Fruit fly (Drosophila melanogaster) whole organism, embryonic: ENCODE data around the gene CG8851.

Experiments used
- B-H2 ChIP-seq: fragments of 200-800 bp; sonication (Bioruptor generic); optimal IDR thresholded peaks from 2 replicates; lab custom pipeline; 2018; ENCODE audit warnings: missing biosample characterization, mild to moderate bottlenecking, missing genetic modification characterization
- BEAF-32 ChIP-seq: fragments of 200-800 bp; sonication (Bioruptor generic); optimal IDR thresholded peaks from 3 replicates; lab custom pipeline; 2017; ENCODE audit warnings: missing biosample characterization, missing genetic modification characterization, mild to moderate bottlenecking, moderate library complexity, missing genetic modification reagents
- Bteb2 ChIP-seq: fragments of 200-800 bp; sonication (Bioruptor generic); optimal IDR thresholded peaks from 2 replicates; lab custom pipeline; 2016; ENCODE audit warnings: missing biosample characterization, missing genetic modification characterization
- CG10366 ChIP-seq: fragments of 200-800 bp; sonication (Bioruptor generic); IDR thresholded peaks from 2 replicates; pipeline ENCODE4 v1.3.6; 2022; ENCODE audit warnings: missing biosample characterization, missing genetic modification characterization
- CG10431 ChIP-seq: fragments of 200-800 bp; sonication (Bioruptor generic); optimal IDR thresholded peaks from 3 replicates; lab custom pipeline; 2018; ENCODE audit warnings: missing biosample characterization, mild to moderate bottlenecking, missing genetic modification characterization
- CG13775 ChIP-seq: fragments of 200-800 bp; sonication (Bioruptor generic); optimal IDR thresholded peaks from 3 replicates; lab custom pipeline; 2017; ENCODE audit warnings: missing biosample characterization, mild to moderate bottlenecking, missing genetic modification characterization
- CG14710 ChIP-seq: fragments of 200-800 bp; sonication (Bioruptor generic); optimal IDR thresholded peaks from 3 replicates; lab custom pipeline; 2019; ENCODE audit warnings: missing biosample characterization, mild to moderate bottlenecking, missing genetic modification characterization, moderate library complexity
- CG14965 ChIP-seq: fragments of 200-800 bp; sonication (Bioruptor generic); optimal IDR thresholded peaks from 2 replicates; lab custom pipeline; 2016; ENCODE audit warnings: missing biosample characterization, missing genetic modification characterization, borderline replicate concordance
- CG17385 ChIP-seq: fragments of 200-800 bp; sonication (Bioruptor generic); optimal IDR thresholded peaks from 3 replicates; lab custom pipeline; 2018; ENCODE audit warnings: missing biosample characterization, mild to moderate bottlenecking, missing genetic modification characterization
- CG17829 ChIP-seq: fragments of 200-800 bp; optimal IDR thresholded peaks from 2 replicates; lab custom pipeline; 2019; ENCODE audit warnings: missing biosample characterization, mild to moderate bottlenecking, missing genetic modification characterization, moderate library complexity
- CG2120 ChIP-seq: fragments of 200-800 bp; sonication (Bioruptor generic); optimal IDR thresholded peaks from 3 replicates; lab custom pipeline; 2016; ENCODE audit warnings: missing biosample characterization, missing genetic modification characterization
- CG2678 ChIP-seq: fragments of 200-800 bp; sonication (Bioruptor generic); optimal IDR thresholded peaks from 3 replicates; lab custom pipeline; 2019; ENCODE audit warnings: missing biosample characterization, mild to moderate bottlenecking, missing genetic modification characterization, moderate library complexity
- CG32532 ChIP-seq: fragments of 200-800 bp; sonication (Bioruptor generic); IDR thresholded peaks from 2 replicates; pipeline ENCODE4 v1.3.6; 2022; ENCODE audit warnings: missing biosample characterization, missing genetic modification characterization
- CG34224 ChIP-seq: fragments of 200-800 bp; sonication (Bioruptor generic); IDR thresholded peaks from 3 replicates; pipeline ENCODE4 v1.3.6; 2022; ENCODE audit warnings: missing biosample characterization, missing genetic modification characterization; ENCODE audit not compliant: partially characterized antibody
- CG34376 ChIP-seq: fragments of 200-800 bp; sonication (Bioruptor generic); optimal IDR thresholded peaks from 2 replicates; lab custom pipeline; 2018; ENCODE audit warnings: missing biosample characterization, mild to moderate bottlenecking, missing genetic modification characterization
- CG4282 ChIP-seq: fragments of 200-800 bp; sonication (Bioruptor generic); optimal IDR thresholded peaks from 2 replicates; lab custom pipeline; 2016; ENCODE audit warnings: missing biosample characterization, missing genetic modification characterization
- CG4424 ChIP-seq: fragments of 200-800 bp; sonication (Bioruptor generic); optimal IDR thresholded peaks from 3 replicates; lab custom pipeline; 2016; ENCODE audit warnings: missing biosample characterization, missing genetic modification characterization
- CG4820 ChIP-seq: fragments of 200-800 bp; sonication (Bioruptor generic); optimal IDR thresholded peaks from 3 replicates; lab custom pipeline; 2016; ENCODE audit warnings: missing biosample characterization, missing genetic modification characterization
- CG5953 ChIP-seq: fragments of 200-800 bp; sonication (Bioruptor generic); IDR thresholded peaks from 2 replicates; pipeline ENCODE4 v1.3.6; 2022; ENCODE audit warnings: missing biosample characterization, missing genetic modification characterization
- CG6683 ChIP-seq: fragments of 200-800 bp; sonication (Bioruptor generic); optimal IDR thresholded peaks from 2 replicates; lab custom pipeline; 2017; ENCODE audit warnings: missing biosample characterization, mild to moderate bottlenecking, missing genetic modification characterization, missing genetic modification reagents
- CG6765 ChIP-seq: fragments of 200-800 bp; sonication (Bioruptor generic); optimal IDR thresholded peaks from 3 replicates; lab custom pipeline; 2017; ENCODE audit warnings: missing biosample characterization, mild to moderate bottlenecking, missing genetic modification characterization
- CG7357 ChIP-seq: fragments of 200-800 bp; sonication (Bioruptor generic); IDR thresholded peaks from 3 replicates; pipeline ENCODE4 v1.3.6; 2022; ENCODE audit warnings: missing biosample characterization, missing genetic modification characterization
- CG7963 ChIP-seq: fragments of 200-800 bp; sonication (Bioruptor generic); IDR thresholded peaks from 3 replicates; pipeline ENCODE4 v1.3.6; 2022; ENCODE audit warnings: missing biosample characterization, missing genetic modification characterization; ENCODE audit not compliant: partially characterized antibody
- CG8924 ChIP-seq: fragments of 200-800 bp; optimal IDR thresholded peaks from 3 replicates; lab custom pipeline; 2019; ENCODE audit warnings: missing biosample characterization, mild to moderate bottlenecking, missing genetic modification characterization, moderate library complexity
- CG9797 ChIP-seq: fragments of 200-800 bp; sonication (Bioruptor generic); optimal IDR thresholded peaks from 3 replicates; lab custom pipeline; 2018; ENCODE audit warnings: missing biosample characterization, mild to moderate bottlenecking, missing genetic modification characterization
- CG9932 ChIP-seq: fragments of 200-800 bp; sonication (Bioruptor generic); IDR thresholded peaks from 2 replicates; pipeline ENCODE4 v1.3.6; 2022; ENCODE audit warnings: missing biosample characterization, missing genetic modification characterization
- CkIIα-i1 ChIP-seq: fragments of 200-800 bp; sonication (Bioruptor generic); IDR thresholded peaks from 2 replicates; pipeline ENCODE4 v1.3.6; 2022; ENCODE audit warnings: missing biosample characterization, missing genetic modification characterization
- ERR ChIP-seq: fragments of 200-800 bp; sonication (Bioruptor generic); optimal IDR thresholded peaks from 2 replicates; lab custom pipeline; 2016; ENCODE audit warnings: missing biosample characterization, missing genetic modification characterization
- Hey ChIP-seq: fragments of 200-800 bp; sonication (Bioruptor generic); optimal IDR thresholded peaks from 3 replicates; lab custom pipeline; 2018; ENCODE audit warnings: missing biosample characterization, mild to moderate bottlenecking, missing genetic modification characterization
- Hr3 ChIP-seq: fragments of 200-800 bp; sonication (Bioruptor generic); optimal IDR thresholded peaks from 3 replicates; lab custom pipeline; 2016; ENCODE audit warnings: missing biosample characterization, missing genetic modification characterization
- Meics ChIP-seq: fragments of 200-800 bp; sonication (Bioruptor generic); optimal IDR thresholded peaks from 2 replicates; lab custom pipeline; 2017; ENCODE audit warnings: missing biosample characterization, mild to moderate bottlenecking, missing genetic modification characterization
- NC2α ChIP-seq: fragments of 200-800 bp; sonication (Bioruptor generic); optimal IDR thresholded peaks from 2 replicates; lab custom pipeline; 2016; ENCODE audit warnings: missing biosample characterization, missing genetic modification characterization
- Spps ChIP-seq: fragments of 200-800 bp; sonication (Bioruptor generic); optimal IDR thresholded peaks from 2 replicates; lab custom pipeline; 2018; ENCODE audit warnings: missing biosample characterization, mild to moderate bottlenecking, missing genetic modification characterization
- Sry-δ ChIP-seq: fragments of 200-800 bp; sonication (Bioruptor generic); optimal IDR thresholded peaks from 2 replicates; lab custom pipeline; 2016; ENCODE audit warnings: missing biosample characterization, missing genetic modification characterization
- Ssrp ChIP-seq: fragments of 200-800 bp; sonication (Bioruptor generic); optimal IDR thresholded peaks from 2 replicates; lab custom pipeline; 2018; ENCODE audit warnings: missing biosample characterization, mild to moderate bottlenecking, missing genetic modification characterization, moderate library complexity
- chif ChIP-seq, 2 experiments: fragments of 200-800 bp; sonication (Bioruptor generic); optimal IDR thresholded peaks; 3 replicates each; lab custom pipeline; 2016; ENCODE audit warnings: missing biosample characterization in 2 of 2, missing genetic modification characterization in 2 of 2
- corto ChIP-seq: fragments of 200-800 bp; sonication (Bioruptor generic); optimal IDR thresholded peaks from 2 replicates; lab custom pipeline; 2016; ENCODE audit warnings: missing biosample characterization, mild to moderate bottlenecking, missing genetic modification characterization, moderate library complexity
- danr ChIP-seq: fragments of 200-800 bp; sonication (Bioruptor generic); IDR thresholded peaks from 2 replicates; pipeline ENCODE4 v1.3.6; 2022; ENCODE audit warnings: missing biosample characterization, missing genetic modification characterization
- en ChIP-seq: fragments of 200-800 bp; sonication (Bioruptor generic); optimal IDR thresholded peaks from 2 replicates; lab custom pipeline; 2016; ENCODE audit warnings: missing biosample characterization, missing genetic modification characterization
- fru ChIP-seq: fragments of >200 bp; optimal IDR thresholded peaks from 2 replicates; lab custom pipeline; 2017
- lov ChIP-seq, 2 experiments: fragments of 200-800 bp in 1 of 2; fragments of >200 bp in 1 of 2; sonication (Bioruptor generic) in 1 of 2; IDR thresholded peaks in 1 of 2; optimal IDR thresholded peaks in 1 of 2; 2 replicates in 1 of 2; 3 replicates in 1 of 2; pipeline versions ENCODE4 v1.3.6 to Lab custom; 2017 to 2022; ENCODE audit warnings: missing biosample characterization in 1 of 2, missing genetic modification characterization in 1 of 2
- nerfin-2 ChIP-seq: fragments of 200-800 bp; sonication (Bioruptor generic); IDR thresholded peaks from 2 replicates; pipeline ENCODE4 v1.3.6; 2022; ENCODE audit warnings: missing biosample characterization, missing genetic modification characterization; ENCODE audit not compliant: partially characterized antibody
- nmo ChIP-seq: fragments of 200-800 bp; sonication (Bioruptor generic); optimal IDR thresholded peaks from 2 replicates; lab custom pipeline; 2018; ENCODE audit warnings: missing biosample characterization, mild to moderate bottlenecking, missing genetic modification characterization, moderate library complexity
- odd ChIP-seq: fragments of 200-800 bp; sonication (Bioruptor generic); optimal IDR thresholded peaks from 2 replicates; lab custom pipeline; 2017; ENCODE audit warnings: missing biosample characterization, mild to moderate bottlenecking, missing genetic modification characterization
- repo ChIP-seq: fragments of 200-800 bp; sonication (Bioruptor generic); optimal IDR thresholded peaks from 2 replicates; lab custom pipeline; 2016; ENCODE audit warnings: missing biosample characterization, missing genetic modification characterization
- stc ChIP-seq: fragments of 200-800 bp; sonication (Bioruptor generic); IDR thresholded peaks from 2 replicates; pipeline ENCODE4 v1.3.6; 2022; ENCODE audit warnings: missing biosample characterization, missing genetic modification characterization
- stwl ChIP-seq: fragments of 200-800 bp; sonication (Bioruptor generic); optimal IDR thresholded peaks from 3 replicates; lab custom pipeline; 2018; ENCODE audit warnings: missing biosample characterization, mild to moderate bottlenecking, missing genetic modification characterization, moderate library complexity
- ttk ChIP-seq: fragments of 200-800 bp; sonication (Bioruptor generic); IDR thresholded peaks from 2 replicates; pipeline ENCODE4 v2.1.2; 2022; ENCODE audit warnings: missing biosample characterization, missing genetic modification characterization
- twi ChIP-seq: fragments of 200-800 bp; optimal IDR thresholded peaks from 2 replicates; lab custom pipeline; 2019; ENCODE audit warnings: missing biosample characterization, mild to moderate bottlenecking, missing genetic modification characterization, moderate library complexity
- yki ChIP-seq: fragments of >200 bp; optimal IDR thresholded peaks from 3 replicates; lab custom pipeline; 2018
- zfh1 ChIP-seq: fragments of 200-800 bp; sonication (Bioruptor generic); IDR thresholded peaks from 3 replicates; pipeline ENCODE4 v1.3.6; 2022; ENCODE audit warnings: missing biosample characterization, missing genetic modification characterization

CG8851 gene

dm6 chr2L:3514569-3515191 lies 4.8 kb upstream of the CG8851 start, which contains the start of the genes LeuRS and CG17593 (continued):
- TF ChIP-seq CG7963: 0 out of 3 replicates have a peak, but pooled peaks have one; percentile 20
- TF ChIP-seq yki (lab: Kevin White, UChicago): no peak
- peak; percentile 51 for TF ChIP-seq CG17829 (tag; lab: Kevin White, UChicago)
- TF ChIP-seq CG6765 (GFP tag; lab: Kevin White, UChicago): no peak
- TF ChIP-seq CG9932: no peak
- no peak for TF ChIP-seq CG2120 (GFP tag; lab: Kevin White, UChicago)
- TF ChIP-seq CG6683 (GFP tag; lab: Kevin White, UChicago): no peak
- TF ChIP-seq CG7357 (GFP tag; lab: Robert Waterston, UW): no peak
- TF ChIP-seq chif (GFP tag; optimal IDR thresholded peaks at IDR 0.05; lab: Kevin White, UChicago): no peak
- peak; percentile 24 for TF ChIP-seq BEAF-32 (GFP tag; lab: Kevin White, UChicago)
- peak; percentile 66 for TF ChIP-seq CG14710
- no peak for TF ChIP-seq Hey (tag; lab: Kevin White, UChicago)
- no peak for TF ChIP-seq CG4424 (GFP tag; lab: Kevin White, UChicago)
- no peak for TF ChIP-seq CG2678 (tag; lab: Kevin White, UChicago)
- no peak for TF ChIP-seq Sry-δ (GFP tag; lab: Kevin White, UChicago)
- TF ChIP-seq stwl (tag; lab: Kevin White, UChicago): peak; percentile 72
- TF ChIP-seq danr (GFP tag; lab: Robert Waterston, UW): no peak
- no peak for TF ChIP-seq stc (GFP tag; lab: Robert Waterston, UW)
- peak; percentile 74 for TF ChIP-seq Hr3 (GFP tag; lab: Kevin White, UChicago)
- no peak for TF ChIP-seq CG34224 (GFP tag; lab: Robert Waterston, UW)
- no peak for TF ChIP-seq CG34376
- no peak for TF ChIP-seq CG10366
- no peak for TF ChIP-seq twi (tag; lab: Kevin White, UChicago)
- TF ChIP-seq CG4820 (GFP tag; lab: Kevin White, UChicago): no peak
- TF ChIP-seq CG32532 (GFP tag; lab: Robert Waterston, UW): no peak
- TF ChIP-seq Spps (tag; lab: Kevin White, UChicago): peak; percentile 38
- no peak for TF ChIP-seq B-H2 (GFP tag; lab: Kevin White, UChicago)
- no peak for TF ChIP-seq Meics
- no peak for TF ChIP-seq Ssrp (tag; lab: Kevin White, UChicago)
- peak; percentile 11 for TF ChIP-seq CG8924 (tag; lab: Kevin White, UChicago)
- no peak for TF ChIP-seq corto
- TF ChIP-seq CG5953: no peak
- no peak for TF ChIP-seq odd (GFP tag; lab: Kevin White, UChicago)
- TF ChIP-seq repo (GFP tag; lab: Kevin White, UChicago): no peak
- no peak for TF ChIP-seq nerfin-2
- no peak for TF ChIP-seq CG4282 (GFP tag; lab: Kevin White, UChicago)
- no peak for TF ChIP-seq CG14965
- no peak for TF ChIP-seq ttk (GFP tag; lab: Robert Waterston, UW)
- no peak for TF ChIP-seq Bteb2 (GFP tag; lab: Kevin White, UChicago)
- TF ChIP-seq CG10431 (GFP tag; lab: Kevin White, UChicago): no peak
- no peak for TF ChIP-seq lov (optimal IDR thresholded peaks at IDR 0.05; lab: Kevin White, UChicago)
- TF ChIP-seq lov (GFP tag; IDR thresholded peaks at IDR 0.05; lab: Robert Waterston, UW): no peak
- no peak for TF ChIP-seq NC2α (GFP tag; lab: Kevin White, UChicago)
- no peak for TF ChIP-seq CG17385
- TF ChIP-seq ERR (GFP tag; lab: Kevin White, UChicago): no peak
- TF ChIP-seq CG9797 (GFP tag; lab: Kevin White, UChicago): peak; percentile 90
- no peak for TF ChIP-seq en (GFP tag; lab: Kevin White, UChicago)
- TF ChIP-seq zfh1 (GFP tag; lab: Robert Waterston, UW): no peak
- no peak for TF ChIP-seq CG13775
- TF ChIP-seq nmo (GFP tag; lab: Kevin White, UChicago): peak; percentile 50
- TF ChIP-seq fru: no peak
- TF ChIP-seq CkIIα-i1 (GFP tag; lab: Robert Waterston, UW): no peak
